Fruit fly (Drosophila melanogaster): ENCODE results near the gene Kah.

Gene Kah

DNA sequence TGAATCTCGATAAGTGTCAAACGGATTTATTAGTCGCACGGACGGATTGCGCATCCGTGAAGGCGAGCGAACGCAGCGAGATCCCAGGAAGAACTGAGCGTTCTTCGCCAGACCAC is at the start of gene Kah:
Kah (minus strand) TSS at position 101 of the 116 bp plus-strand sequence.
- TF ChIP-seq CTCF (optimal IDR thresholded peaks at IDR 0.05) (no peak), CG8478 (optimal IDR thresholded peaks at IDR 0.05) (no peak)

DNA sequence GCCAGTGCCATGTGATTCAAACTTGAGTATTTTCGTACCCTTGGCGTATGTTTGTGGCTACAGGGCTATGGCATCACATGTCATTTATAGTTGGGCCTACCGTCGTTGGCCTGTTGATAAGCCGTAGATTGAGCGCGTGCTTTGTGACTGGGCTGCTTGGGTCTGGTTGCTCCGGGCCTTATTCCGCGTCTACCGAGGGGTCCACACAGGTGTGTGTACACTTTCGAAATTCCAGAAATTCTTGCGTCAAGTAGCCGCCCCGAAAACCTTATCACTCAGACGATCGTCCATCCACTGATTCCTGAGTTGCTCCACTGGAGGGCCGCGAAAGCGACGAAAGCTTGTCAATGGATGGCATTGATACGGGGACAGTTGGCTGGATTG is 48.9 kb upstream of the Kah start:
- no peak for TF ChIP-seq CTCF (optimal IDR thresholded peaks at IDR 0.05)

DNA sequence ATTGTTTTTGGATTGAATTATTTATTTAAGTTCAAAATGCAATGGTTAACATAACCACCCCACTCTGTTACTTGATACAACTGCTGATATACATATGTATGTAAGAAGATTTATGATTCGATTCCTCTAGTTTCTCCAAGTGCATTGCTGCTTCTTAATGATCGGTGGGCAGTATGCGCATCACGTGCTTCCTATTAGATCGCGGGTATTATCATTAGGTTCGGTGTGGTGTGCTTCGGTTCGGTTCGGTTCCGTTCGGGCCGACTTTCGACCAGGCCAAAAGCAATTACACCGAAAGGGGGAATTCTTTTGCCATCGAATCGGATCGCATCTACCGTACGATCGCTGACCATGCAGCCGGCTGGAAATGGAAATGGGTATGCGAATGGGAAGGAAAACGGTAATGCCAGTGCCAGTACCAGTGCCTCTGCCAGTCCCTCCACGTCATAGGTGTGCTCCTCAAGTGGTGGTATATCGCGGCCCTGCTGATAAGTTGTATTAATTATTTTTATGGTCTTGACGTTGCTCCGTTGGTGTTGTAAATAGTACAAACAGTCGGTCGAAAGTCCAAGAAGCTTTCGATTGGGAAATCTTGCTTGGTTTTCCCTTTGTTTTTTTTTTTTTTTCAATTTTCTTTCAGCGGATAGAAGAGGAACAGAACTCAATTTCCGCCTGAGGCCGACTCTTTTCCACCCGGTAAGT is 48.4 kb upstream of the Kah start:
- TF ChIP-seq CTCF (optimal IDR thresholded peaks at IDR 0.05): no peak
- TF ChIP-seq CG8478 (optimal IDR thresholded peaks at IDR 0.05): no peak

DNA sequence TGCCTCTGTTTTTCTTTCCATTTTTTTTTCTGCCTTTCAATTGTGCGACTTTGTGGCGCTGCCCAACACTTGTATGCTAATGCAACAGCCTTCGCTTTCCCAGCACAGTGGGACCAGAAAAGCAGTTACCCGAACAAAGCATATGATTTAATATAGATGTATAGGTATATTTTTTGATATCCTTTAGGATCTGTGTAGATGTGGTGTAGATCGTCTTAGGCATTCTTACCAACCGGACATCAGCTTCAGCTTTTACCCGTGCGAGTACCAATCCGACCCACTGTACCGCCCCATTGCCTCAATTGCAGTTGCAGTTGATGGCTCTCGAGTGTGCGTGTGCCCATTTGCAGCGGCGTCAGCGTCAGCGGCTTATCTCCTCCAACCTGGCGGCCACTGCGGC is 47.4 kb upstream of the Kah start:
- TF ChIP-seq CG8478 (optimal IDR thresholded peaks at IDR 0.05): no peak
- TF ChIP-seq CTCF (optimal IDR thresholded peaks at IDR 0.05): no peak

- TF ChIP-seq CTCF (optimal IDR thresholded peaks at IDR 0.05) (no peak), CG8478 (optimal IDR thresholded peaks at IDR 0.05) (no peak)
Observed at dm6 chr3L:635529-635928, 46.5 kb upstream of the Kah start.

- TF ChIP-seq CTCF (optimal IDR thresholded peaks at IDR 0.05) (no peak), CG8478 (optimal IDR thresholded peaks at IDR 0.05) (no peak)
Observed at dm6 chr3L:635016-635363, 45.9 kb upstream of the Kah start.

DNA sequence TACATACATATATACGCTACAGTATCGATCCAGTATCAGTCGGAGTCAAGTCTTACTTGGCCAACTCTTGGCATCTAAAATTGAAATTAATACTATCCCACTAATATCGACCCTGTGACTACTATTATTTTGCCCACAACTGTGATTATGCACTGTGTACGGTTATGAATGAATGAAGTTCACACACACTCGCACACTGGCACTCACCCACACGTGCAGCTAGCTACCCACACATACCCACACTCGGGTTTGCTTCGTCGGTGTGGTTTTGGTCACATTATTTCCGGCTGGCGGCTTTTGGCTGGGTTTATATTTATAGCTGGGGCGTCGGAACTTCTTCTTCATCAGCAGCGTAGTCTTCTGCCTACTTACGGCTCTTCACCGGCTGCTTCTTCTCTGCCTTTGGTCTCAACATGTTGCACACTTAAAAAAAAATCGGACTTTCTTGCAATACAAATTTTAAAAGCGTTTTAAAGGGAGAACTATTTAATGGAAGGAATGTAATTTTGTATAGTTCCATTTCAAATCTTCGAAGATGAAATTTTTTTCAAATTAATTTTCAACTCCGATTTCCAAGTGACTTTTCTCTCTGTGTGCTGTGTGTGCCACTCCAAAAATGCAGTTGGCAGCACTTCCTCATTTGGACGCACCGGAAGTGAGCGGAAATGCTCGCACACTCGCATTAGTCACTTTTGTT is 45.4 kb upstream of the Kah start:
- TF ChIP-seq CTCF (optimal IDR thresholded peaks at IDR 0.05): no peak

DNA sequence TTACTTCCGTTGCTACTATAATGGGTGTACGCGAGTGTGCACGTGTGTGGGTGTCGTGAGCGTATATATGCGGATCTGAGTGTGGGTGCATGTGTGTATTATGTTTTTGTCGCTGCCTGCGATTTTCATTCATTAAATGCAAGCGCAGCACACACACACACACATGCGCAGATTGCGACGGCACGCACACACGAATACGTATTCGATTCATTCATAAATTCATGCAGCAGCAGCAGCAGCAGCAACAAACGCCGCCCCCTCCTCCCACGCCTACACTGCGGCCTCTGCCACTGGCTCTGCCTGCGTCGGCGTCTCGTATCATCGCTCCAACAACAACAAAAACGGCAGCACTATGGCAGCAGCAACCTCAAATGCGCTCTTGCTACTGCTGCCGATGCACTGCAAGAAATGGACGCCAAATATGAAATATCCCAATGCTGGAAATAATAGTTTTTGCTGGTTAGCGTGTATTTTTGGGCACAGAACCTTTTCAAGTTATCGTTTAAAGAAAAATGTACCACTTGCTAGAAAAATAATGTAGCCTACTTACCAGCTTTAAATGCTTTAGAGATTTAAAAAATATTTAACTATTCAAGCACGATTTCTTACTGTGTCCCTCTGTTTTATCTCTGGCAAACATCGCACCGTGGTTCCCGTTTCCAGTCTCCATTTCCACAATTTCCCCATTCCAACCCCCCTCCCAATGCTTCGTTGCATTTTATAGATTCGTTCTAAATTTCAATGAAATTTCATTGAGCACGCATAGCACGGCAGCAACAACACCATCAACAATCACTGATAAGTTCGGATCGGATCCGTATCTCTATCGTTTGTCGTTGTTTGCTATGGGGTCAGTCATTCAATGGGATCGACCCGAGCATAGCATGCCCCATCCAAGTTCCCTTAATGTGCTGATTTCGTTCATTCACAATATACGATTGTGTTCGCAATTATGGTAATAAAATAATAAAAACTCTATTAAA is 44.5 kb upstream of the Kah start:
- TF ChIP-seq CG8478 (optimal IDR thresholded peaks at IDR 0.05): no peak
- TF ChIP-seq CTCF (optimal IDR thresholded peaks at IDR 0.05): no peak

dm6 chr3L:632058-632457 is 43.0 kb upstream of the Kah start:
- no peak for TF ChIP-seq CG8478 (optimal IDR thresholded peaks at IDR 0.05)
- no peak for TF ChIP-seq CTCF (optimal IDR thresholded peaks at IDR 0.05)

DNA sequence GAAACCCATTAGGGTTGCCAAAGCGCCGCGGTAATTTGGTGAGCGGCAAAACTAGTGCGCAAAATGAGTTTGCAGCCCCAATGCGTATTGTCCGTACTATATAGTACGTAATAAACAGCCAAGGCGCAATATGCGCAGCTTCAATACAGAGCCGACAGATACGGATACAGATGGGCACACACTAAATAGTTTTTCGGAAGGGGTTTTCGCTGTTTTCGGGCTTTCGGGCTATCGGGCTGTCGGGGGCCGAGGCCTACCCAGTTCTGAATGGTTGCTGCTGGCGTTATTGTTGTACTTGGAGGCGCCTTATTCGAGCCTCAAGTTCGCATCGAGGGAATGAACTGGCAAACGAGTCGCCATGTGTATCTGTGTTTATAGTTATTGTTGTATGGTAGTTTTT is 41.6 kb upstream of the Kah start:
- TF ChIP-seq CG8478 (optimal IDR thresholded peaks at IDR 0.05) (no peak), CTCF (optimal IDR thresholded peaks at IDR 0.05) (no peak)

dm6 chr3L:629916-630663 is 41.0 kb upstream of the Kah start:
- TF ChIP-seq CTCF (optimal IDR thresholded peaks at IDR 0.05): no peak
- no peak for TF ChIP-seq CG8478 (optimal IDR thresholded peaks at IDR 0.05)

- TF ChIP-seq CTCF (optimal IDR thresholded peaks at IDR 0.05) (no peak), CG8478 (optimal IDR thresholded peaks at IDR 0.05) (no peak)
Observed at dm6 chr3L:629353-629915, 40.4 kb upstream of the Kah start.

DNA sequence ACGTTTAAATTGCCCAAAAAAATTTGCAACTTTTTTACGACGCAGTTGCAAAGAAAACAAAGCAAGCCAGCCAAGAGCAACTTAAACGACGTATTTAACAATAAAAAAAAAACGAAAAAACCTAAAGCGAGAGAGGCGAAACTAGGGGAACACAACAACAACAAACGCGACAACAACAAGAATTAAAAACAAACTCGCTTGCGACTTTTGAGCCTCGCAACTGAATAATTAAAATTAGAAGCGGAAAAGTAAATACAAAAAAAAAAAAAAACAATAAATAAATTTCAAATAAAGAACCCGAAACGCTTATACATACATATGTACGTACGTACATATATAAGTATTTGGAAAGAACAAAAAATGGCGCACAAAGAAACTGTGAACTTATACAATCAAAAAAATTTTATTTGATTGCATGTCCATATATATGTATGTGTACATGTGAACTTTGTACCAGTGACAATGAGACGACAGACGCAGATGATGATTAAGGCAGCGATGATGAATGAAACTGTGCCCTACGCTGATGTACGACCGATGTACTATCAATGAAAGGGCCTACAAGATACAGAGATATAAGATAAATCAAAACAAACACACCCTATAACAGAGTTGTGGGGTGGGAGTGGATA is 39.7 kb upstream of the Kah start:
- no peak for TF ChIP-seq CG8478 (optimal IDR thresholded peaks at IDR 0.05)

DNA sequence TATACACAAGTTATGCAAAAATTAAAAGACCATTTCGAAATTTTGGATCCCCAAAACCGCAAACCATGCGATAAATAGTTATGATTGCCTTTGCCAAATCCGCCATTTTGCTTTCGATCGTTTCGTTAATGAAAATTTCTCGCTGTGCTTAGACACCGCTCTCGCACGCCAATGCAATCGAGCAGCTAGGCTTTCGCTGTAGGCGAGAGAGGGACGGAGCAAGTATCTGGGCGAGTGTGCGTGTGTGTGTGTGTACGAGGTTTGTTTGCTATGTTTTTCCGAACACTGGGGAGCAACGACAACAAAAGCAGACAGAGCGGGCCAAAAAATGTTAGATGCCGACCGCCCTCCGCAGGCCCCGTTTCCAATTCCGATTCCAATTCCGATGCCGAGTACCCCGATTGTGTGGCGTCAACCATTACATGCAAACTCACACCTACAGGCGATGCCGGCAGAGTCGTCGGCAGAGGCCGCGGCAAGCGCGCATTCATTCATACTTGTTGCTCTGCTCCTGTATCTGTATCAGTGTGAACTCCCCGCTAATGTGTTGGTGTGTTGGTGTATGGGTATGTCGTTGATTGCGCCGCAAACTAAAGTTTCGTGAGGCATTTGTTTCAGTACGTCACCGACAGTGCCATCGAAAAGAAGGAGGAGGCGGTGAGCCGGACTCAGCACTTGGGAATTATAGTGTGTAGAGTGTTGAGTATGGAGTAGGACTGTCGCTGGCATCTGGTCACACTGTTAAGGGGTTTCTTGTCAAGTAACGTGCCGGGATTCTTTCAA is 38.9 kb upstream of the Kah start:
- TF ChIP-seq CG8478 (optimal IDR thresholded peaks at IDR 0.05) (no peak), CTCF (optimal IDR thresholded peaks at IDR 0.05) (no peak)

Measured in S2 (cell line).